Fruit fly (Drosophila melanogaster) whole organism, embryonic: ENCODE data around the gene CAHbeta.

Experiments
- ATbp ChIP-seq: fragments of 200-800 bp; sonication (Bioruptor generic); optimal IDR thresholded peaks from 2 replicates; lab custom pipeline; 2017; ENCODE audit warnings: missing biosample characterization, mild to moderate bottlenecking, missing genetic modification characterization, missing genetic modification reagents
- Ada2b ChIP-seq: fragments of 200-800 bp; sonication (Bioruptor generic); IDR thresholded peaks from 2 replicates; pipeline ENCODE4 v1.3.6; 2022; ENCODE audit warnings: missing biosample characterization, missing genetic modification characterization
- CG10366 ChIP-seq: fragments of 200-800 bp; sonication (Bioruptor generic); IDR thresholded peaks from 2 replicates; pipeline ENCODE4 v1.3.6; 2022; ENCODE audit warnings: missing biosample characterization, missing genetic modification characterization
- CG11560 ChIP-seq: fragments of 200-800 bp; sonication (Bioruptor generic); IDR thresholded peaks from 3 replicates; pipeline ENCODE4 v1.3.6; 2022; ENCODE audit warnings: missing biosample characterization, missing genetic modification characterization
- CG13296 ChIP-seq: fragments of 200-800 bp; sonication (Bioruptor generic); optimal IDR thresholded peaks from 3 replicates; lab custom pipeline; 2018; ENCODE audit warnings: missing biosample characterization, mild to moderate bottlenecking, missing genetic modification characterization
- CG13894 ChIP-seq: fragments of 200-800 bp; sonication (Bioruptor generic); optimal IDR thresholded peaks from 3 replicates; lab custom pipeline; 2018; ENCODE audit warnings: missing biosample characterization, mild to moderate bottlenecking, missing genetic modification characterization, moderate library complexity
- CG17385 ChIP-seq: fragments of 200-800 bp; sonication (Bioruptor generic); optimal IDR thresholded peaks from 3 replicates; lab custom pipeline; 2018; ENCODE audit warnings: missing biosample characterization, mild to moderate bottlenecking, missing genetic modification characterization
- CG3847 ChIP-seq: fragments of 200-800 bp; sonication (Bioruptor generic); IDR thresholded peaks from 2 replicates; pipeline ENCODE4 v1.3.6; 2022; ENCODE audit warnings: missing biosample characterization, missing genetic modification characterization
- CG4404 ChIP-seq: fragments of 200-800 bp; sonication (Bioruptor generic); IDR thresholded peaks from 2 replicates; pipeline ENCODE4 v1.3.6; 2022; ENCODE audit warnings: missing biosample characterization, missing genetic modification characterization
- CG5953 ChIP-seq: fragments of 200-800 bp; sonication (Bioruptor generic); IDR thresholded peaks from 2 replicates; pipeline ENCODE4 v1.3.6; 2022; ENCODE audit warnings: missing biosample characterization, missing genetic modification characterization
- CG6683 ChIP-seq: fragments of 200-800 bp; sonication (Bioruptor generic); optimal IDR thresholded peaks from 2 replicates; lab custom pipeline; 2017; ENCODE audit warnings: missing biosample characterization, mild to moderate bottlenecking, missing genetic modification characterization, missing genetic modification reagents
- CG6791 ChIP-seq: fragments of 200-800 bp; sonication (Bioruptor generic); IDR thresholded peaks from 3 replicates; pipeline ENCODE4 v1.3.6; 2022; ENCODE audit warnings: missing biosample characterization, missing genetic modification characterization; ENCODE audit not compliant: partially characterized antibody
- CG8359 ChIP-seq: fragments of 200-800 bp; sonication (Bioruptor generic); optimal IDR thresholded peaks from 2 replicates; lab custom pipeline; 2017; ENCODE audit warnings: missing biosample characterization, mild to moderate bottlenecking, missing genetic modification characterization, borderline replicate concordance
- CG8924 ChIP-seq: fragments of 200-800 bp; optimal IDR thresholded peaks from 3 replicates; lab custom pipeline; 2019; ENCODE audit warnings: missing biosample characterization, mild to moderate bottlenecking, missing genetic modification characterization, moderate library complexity
- Deaf1 ChIP-seq: fragments of 200-800 bp; optimal IDR thresholded peaks from 3 replicates; lab custom pipeline; 2019; ENCODE audit warnings: missing biosample characterization, mild to moderate bottlenecking, missing genetic modification characterization, moderate library complexity
- Dip3 ChIP-seq: fragments of 200-800 bp; sonication (Bioruptor generic); optimal IDR thresholded peaks from 3 replicates; lab custom pipeline; 2016; ENCODE audit warnings: missing biosample characterization, missing genetic modification characterization
- Doc2 ChIP-seq: fragments of 200-800 bp; sonication (Bioruptor generic); IDR thresholded peaks from 2 replicates; pipeline ENCODE4 v1.3.6; 2022; ENCODE audit warnings: missing biosample characterization, missing genetic modification characterization
- Dref ChIP-seq: fragments of 200-800 bp; sonication (Bioruptor generic); IDR thresholded peaks from 2 replicates; pipeline ENCODE4 v1.3.6; 2022; ENCODE audit warnings: missing biosample characterization, missing genetic modification characterization
- Elba2 ChIP-seq: fragments of 200-800 bp; sonication (Bioruptor generic); optimal IDR thresholded peaks from 3 replicates; lab custom pipeline; 2016; ENCODE audit warnings: missing biosample characterization, missing genetic modification characterization
- Fer3 ChIP-seq: fragments of 200-800 bp; sonication (Bioruptor generic); optimal IDR thresholded peaks from 2 replicates; lab custom pipeline; 2018; ENCODE audit warnings: missing biosample characterization, mild to moderate bottlenecking, missing genetic modification characterization, moderate library complexity
- Gug ChIP-seq: fragments of 200-800 bp; sonication (Bioruptor generic); IDR thresholded peaks from 4 replicates; pipeline ENCODE4 v1.3.6; 2022; ENCODE audit warnings: missing biosample characterization, missing genetic modification characterization
- H15 ChIP-seq: fragments of 200-800 bp; sonication (Bioruptor generic); IDR thresholded peaks from 3 replicates; pipeline ENCODE4 v1.3.6; 2022; ENCODE audit warnings: missing biosample characterization, missing genetic modification characterization
- HHEX ChIP-seq: fragments of 200-800 bp; sonication (Bioruptor generic); optimal IDR thresholded peaks from 3 replicates; lab custom pipeline; 2017; ENCODE audit warnings: missing biosample characterization, mild to moderate bottlenecking, missing genetic modification characterization, missing genetic modification reagents
- Kr ChIP-seq: fragments of 200-800 bp; sonication (Bioruptor generic); optimal IDR thresholded peaks from 2 replicates; lab custom pipeline; 2017; ENCODE audit warnings: missing biosample characterization, mild to moderate bottlenecking, missing genetic modification characterization
- NfI ChIP-seq: fragments of 200-800 bp; sonication (Bioruptor generic); optimal IDR thresholded peaks from 3 replicates; lab custom pipeline; 2018; ENCODE audit warnings: missing biosample characterization, mild to moderate bottlenecking, missing genetic modification characterization, moderate library complexity
- Oli ChIP-seq: fragments of 200-800 bp; sonication (Bioruptor generic); optimal IDR thresholded peaks from 2 replicates; lab custom pipeline; 2018; ENCODE audit warnings: missing biosample characterization, mild to moderate bottlenecking, missing genetic modification characterization, moderate library complexity
- TFAM ChIP-seq: fragments of 200-800 bp; sonication (Bioruptor generic); optimal IDR thresholded peaks from 2 replicates; lab custom pipeline; 2017; ENCODE audit warnings: missing biosample characterization, missing genetic modification characterization, inconsistent platforms
- YL-1 ChIP-seq: fragments of 200-800 bp; sonication (Bioruptor generic); optimal IDR thresholded peaks from 3 replicates; lab custom pipeline; 2017; ENCODE audit warnings: missing biosample characterization, mild to moderate bottlenecking, missing genetic modification characterization
- caup ChIP-seq: fragments of 200-800 bp; sonication (Bioruptor generic); optimal IDR thresholded peaks from 3 replicates; lab custom pipeline; 2017; ENCODE audit warnings: missing biosample characterization, mild to moderate bottlenecking, missing genetic modification characterization, moderate library complexity; ENCODE audit not compliant: severe bottlenecking
- crol ChIP-seq: fragments of 200-800 bp; sonication (Bioruptor generic); IDR thresholded peaks from 2 replicates; pipeline ENCODE4 v1.3.6; 2022; ENCODE audit warnings: missing biosample characterization, missing genetic modification characterization
- en ChIP-seq: fragments of 200-800 bp; sonication (Bioruptor generic); optimal IDR thresholded peaks from 2 replicates; lab custom pipeline; 2016; ENCODE audit warnings: missing biosample characterization, missing genetic modification characterization
- fd102C ChIP-seq: fragments of 200-800 bp; sonication (Bioruptor generic); optimal IDR thresholded peaks from 2 replicates; lab custom pipeline; 2018; ENCODE audit warnings: missing biosample characterization, mild to moderate bottlenecking, missing genetic modification characterization, moderate library complexity
- gfzf ChIP-seq: fragments of 200-800 bp; sonication (Bioruptor generic); optimal IDR thresholded peaks from 2 replicates; lab custom pipeline; 2016; ENCODE audit warnings: missing biosample characterization, mild to moderate bottlenecking, missing genetic modification characterization, moderate library complexity
- her ChIP-seq: fragments of 200-800 bp; sonication (Bioruptor generic); optimal IDR thresholded peaks from 2 replicates; lab custom pipeline; 2016; ENCODE audit warnings: missing biosample characterization, missing genetic modification characterization
- kay ChIP-seq: fragments of 200-800 bp; sonication (Bioruptor generic); optimal IDR thresholded peaks from 2 replicates; lab custom pipeline; 2016; ENCODE audit warnings: missing biosample characterization, missing genetic modification characterization
- lmd ChIP-seq: fragments of 200-800 bp; sonication (Bioruptor generic); IDR thresholded peaks from 2 replicates; pipeline ENCODE4 v1.3.6; 2022; ENCODE audit warnings: missing biosample characterization, missing genetic modification characterization
- mirr ChIP-seq: fragments of 200-800 bp; sonication (Bioruptor generic); optimal IDR thresholded peaks from 3 replicates; lab custom pipeline; 2018; ENCODE audit warnings: missing biosample characterization, mild to moderate bottlenecking, missing genetic modification characterization
- sima ChIP-seq: fragments of 200-800 bp; sonication (Bioruptor generic); optimal IDR thresholded peaks from 2 replicates; lab custom pipeline; 2016; ENCODE audit warnings: missing biosample characterization, missing genetic modification characterization
- sqz ChIP-seq: fragments of 200-800 bp; sonication (Bioruptor generic); optimal IDR thresholded peaks from 3 replicates; lab custom pipeline; 2018; ENCODE audit warnings: missing biosample characterization, mild to moderate bottlenecking, missing genetic modification characterization
- toy ChIP-seq: fragments of 200-800 bp; sonication (Bioruptor generic); IDR thresholded peaks from 2 replicates; pipeline ENCODE4 v1.3.6; 2022; ENCODE audit warnings: missing biosample characterization, missing genetic modification characterization

The CAHbeta gene

DNA sequence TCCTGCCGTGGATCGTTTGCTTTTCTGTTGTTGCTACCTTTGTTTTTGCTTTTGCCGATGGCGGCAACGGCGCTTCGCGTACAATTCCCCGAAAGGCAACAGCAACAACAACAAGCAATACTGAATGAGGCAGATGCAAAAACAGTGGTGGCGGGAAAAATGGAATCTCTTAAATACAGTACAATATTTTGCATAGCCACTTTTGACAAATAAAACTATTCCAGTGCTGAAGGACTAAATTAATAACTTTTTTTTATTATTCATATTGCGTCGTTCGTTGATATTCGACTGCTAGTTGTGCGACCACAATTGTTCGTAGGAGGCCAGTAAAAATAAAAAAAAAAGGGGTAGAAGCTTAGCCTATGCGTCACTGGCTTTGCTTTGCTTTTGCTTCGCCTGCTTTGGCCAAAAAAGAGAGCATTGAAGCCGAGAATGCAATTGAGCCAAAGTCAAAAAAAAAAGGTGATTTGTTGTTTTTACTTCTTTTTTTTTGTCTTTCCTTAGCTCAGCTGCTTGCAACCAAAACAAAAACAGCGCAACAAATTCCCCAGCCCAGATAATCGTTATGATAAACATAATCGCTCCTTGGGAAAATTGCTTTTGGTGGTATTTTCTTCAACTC is 51.2 kb downstream of the CAHbeta start (continued):
- TF ChIP-seq Dip3 (GFP tag; lab: Kevin White, UChicago) (peak; percentile 88), fd102C (GFP tag; lab: Kevin White, UChicago) (no peak), H15 (GFP tag; lab: Robert Waterston, UW) (peak; percentile 92), CG13894 (peak; percentile 61), TFAM (GFP tag; lab: Kevin White, UChicago) (peak; percentile 14), Kr (GFP tag; lab: Kevin White, UChicago) (peak; percentile 20), CG17385 (GFP tag; lab: Kevin White, UChicago) (peak; percentile 84), her (peak; percentile 77), Dref (GFP tag; lab: Robert Waterston, UW) (no peak), en (GFP tag; lab: Kevin White, UChicago) (peak; percentile 44), caup (GFP tag; lab: Kevin White, UChicago) (peak; percentile 83), Fer3 (peak; percentile 90), Ada2b (GFP tag; lab: Robert Waterston, UW) (peak; percentile 89), ATbp (GFP tag; lab: Kevin White, UChicago) (peak; percentile 92), Doc2 (no peak), Deaf1 (peak; percentile 79), gfzf (no peak), CG6683 (peak; percentile 73), HHEX (GFP tag; lab: Kevin White, UChicago) (peak; percentile 88), mirr (no peak), crol (GFP tag; lab: Robert Waterston, UW) (0 out of 2 replicates have a peak, but pooled peaks have one; percentile 45), CG13296 (peak; percentile 80), sima (GFP tag; lab: Kevin White, UChicago) (peak; percentile 8), CG11560 (tag; lab: Robert Waterston, UW) (peak; percentile 69; the same call in 2 of the 3 replicates), CG5953 (peak; percentile 93), CG4404 (GFP tag; lab: Robert Waterston, UW) (peak; percentile 69), Gug (GFP tag; lab: Robert Waterston, UW) (peak; percentile 86), CG8924 (tag; lab: Kevin White, UChicago) (peak; percentile 89), sqz (GFP tag; lab: Kevin White, UChicago) (peak; percentile 95), CG8359 (GFP tag; lab: Kevin White, UChicago) (no peak), CG6791 (GFP tag; lab: Robert Waterston, UW) (no peak), kay (GFP tag; lab: Kevin White, UChicago) (peak; percentile 77), CG3847 (GFP tag; lab: Robert Waterston, UW) (peak; percentile 86), YL-1 (GFP tag; lab: Kevin White, UChicago) (peak; percentile 16), CG10366 (GFP tag; lab: Robert Waterston, UW) (peak; percentile 92), toy (GFP tag; lab: Robert Waterston, UW) (peak; percentile 71; the same call in 1 of the 2 replicates), Oli (tag; lab: Kevin White, UChicago) (peak; percentile 91), Elba2 (no peak), lmd (GFP tag; lab: Robert Waterston, UW) (peak; percentile 89), NfI (GFP tag; lab: Kevin White, UChicago) (peak; percentile 91)
